Worm (Caenorhabditis elegans) whole organism, young adult: Measurements from ENCODE around the gene srlf-31.

Experiments
- C17E4.6 ChIP-seq: fragments of 200-800 bp; sonication (Bioruptor generic); IDR thresholded peaks from 2 replicates; pipeline ENCODE4 v1.3.6; 2022; ENCODE audit warnings: missing genetic modification reagents, missing genetic modification characterization, missing compliant biosample characterization
- akir-1 ChIP-seq: fragments of 200-800 bp; sonication (Bioruptor generic); optimal IDR thresholded peaks from 2 replicates; lab custom pipeline; 2018; ENCODE audit warnings: mild to moderate bottlenecking, missing genetic modification characterization, moderate library complexity, missing compliant biosample characterization
- attf-5 ChIP-seq: fragments of 200-800 bp; sonication (Bioruptor generic); optimal IDR thresholded peaks from 2 replicates; lab custom pipeline; 2018; ENCODE audit warnings: mild to moderate bottlenecking, missing genetic modification characterization, missing compliant biosample characterization
- cebp-1 ChIP-seq, 2 experiments: fragments of 200-800 bp in 1 of 2; sonication (Bioruptor generic) in 1 of 2; sonication (generic microtip) in 1 of 2; IDR thresholded peaks in 1 of 2; optimal IDR thresholded peaks in 1 of 2; 2 replicates each; pipeline versions ENCODE4 v1.3.6 to Lab custom; 2017 to 2022; ENCODE audit warnings: missing compliant biosample characterization in 2 of 2, missing genetic modification characterization in 2 of 2, mild to moderate bottlenecking in 1 of 2, missing genetic modification reagents in 1 of 2, moderate library complexity in 1 of 2
- dox-1 ChIP-seq: fragments of 200-800 bp; sonication (Bioruptor generic); IDR thresholded peaks from 2 replicates; pipeline ENCODE4 v1.3.6; 2022; ENCODE audit warnings: missing genetic modification reagents, missing genetic modification characterization, missing compliant biosample characterization
- him-1 ChIP-seq: sonication (generic microtip); optimal IDR thresholded peaks from 2 replicates; lab custom pipeline; 2016; ENCODE audit warnings: missing genotype, missing genetic modification reagents, missing genetic modification characterization, missing compliant biosample characterization
- hlh-12 ChIP-seq: sonication (generic microtip); optimal IDR thresholded peaks from 2 replicates; lab custom pipeline; 2016; ENCODE audit warnings: missing genetic modification characterization, missing compliant biosample characterization
- lin-54 ChIP-seq: fragments of 200-800 bp; sonication (Bioruptor generic); optimal IDR thresholded peaks from 2 replicates; lab custom pipeline; 2018; ENCODE audit warnings: mild to moderate bottlenecking, missing genetic modification characterization, missing compliant biosample characterization
- lsy-27 ChIP-seq: sonication (generic microtip); optimal IDR thresholded peaks from 2 replicates; lab custom pipeline; 2017; ENCODE audit warnings: missing genetic modification characterization, mild to moderate bottlenecking, missing compliant biosample characterization, antibody characterized with exemption, missing genotype, borderline replicate concordance; ENCODE audit not compliant: insufficient read depth
- nfya-1 ChIP-seq: sonication (generic microtip); optimal IDR thresholded peaks from 2 replicates; lab custom pipeline; 2017; ENCODE audit warnings: antibody characterized with exemption, missing compliant biosample characterization, missing genetic modification characterization, borderline replicate concordance; ENCODE audit not compliant: insufficient read depth
- nhr-80 ChIP-seq: sonication (generic microtip); optimal IDR thresholded peaks from 2 replicates; lab custom pipeline; 2016; ENCODE audit warnings: missing genetic modification characterization, missing compliant biosample characterization
- nhr-90 ChIP-seq: sonication (generic microtip); optimal IDR thresholded peaks from 2 replicates; lab custom pipeline; 2016; ENCODE audit warnings: missing genotype, mild to moderate bottlenecking, missing genetic modification characterization, missing compliant biosample characterization
- rcor-1 ChIP-seq: fragments of 200-800 bp; sonication (Bioruptor generic); IDR thresholded peaks from 2 replicates; pipeline ENCODE4 v1.3.6; 2022; ENCODE audit warnings: missing genetic modification reagents, missing genetic modification characterization, missing compliant biosample characterization
- snpc-4 ChIP-seq, 5 experiments: fragments of 150-350 bp in 1 of 5; sonication (generic microtip) in 4 of 5; optimal IDR thresholded peaks; 2 replicates each; lab custom pipeline; 2014 to 2018; ENCODE audit warnings: missing genetic modification characterization in 5 of 5, missing biosample characterization in 3 of 5, antibody characterized with exemption in 2 of 5, mild to moderate bottlenecking in 2 of 5, missing compliant biosample characterization in 2 of 5, missing genotype in 2 of 5, moderate library complexity in 2 of 5, missing genetic modification reagents in 1 of 5

ce11 chrIV:11878249-11878648, 44.7 kb downstream of the srlf-31 start, which contains the start of gene cutl-27:
- no peak for TF ChIP-seq nhr-90 (tag; lab: Kevin White, UChicago)
- no peak for TF ChIP-seq snpc-4 (GFP tag; optimal IDR thresholded peaks at IDR 0.05; lab: Kevin White, UChicago)
- no peak for TF ChIP-seq snpc-4 (tag; optimal IDR thresholded peaks at IDR 0.05; lab: Kevin White, UChicago)
- TF ChIP-seq nfya-1 (tag; lab: Kevin White, UChicago), result no peak
- TF ChIP-seq lsy-27 (tag; lab: Kevin White, UChicago), result no peak
- no peak for TF ChIP-seq hlh-12
- TF ChIP-seq attf-5 (GFP tag; lab: Kevin White, UChicago), result no peak
- no peak for TF ChIP-seq akir-1
- TF ChIP-seq cebp-1 (GFP tag; IDR thresholded peaks at IDR 0.05; lab: Robert Waterston, UW), result no peak
- no peak for TF ChIP-seq cebp-1 (tag; optimal IDR thresholded peaks at IDR 0.05; lab: Kevin White, UChicago)
- TF ChIP-seq nhr-80 (tag; lab: Kevin White, UChicago), result no peak
- no peak for TF ChIP-seq dox-1 (GFP tag; lab: Robert Waterston, UW)
- no peak for TF ChIP-seq lin-54 (GFP tag; lab: Kevin White, UChicago)
- no peak for TF ChIP-seq C17E4.6 (GFP tag; lab: Robert Waterston, UW)
- TF ChIP-seq him-1, result no peak
- TF ChIP-seq rcor-1, result no peak
